Fruit fly (Drosophila melanogaster) whole organism: ENCODE data around the gene jp.

Experiments
- EcR ChIP-seq, 2 experiments: fragments of >200 bp; optimal IDR thresholded peaks; 2 replicates each; lab custom pipeline; 2017; ENCODE audit warnings: missing biosample characterization in 2 of 2, missing genetic modification characterization in 2 of 2, missing genetic modification reagents in 2 of 2
- pan ChIP-seq: fragments of >200 bp; optimal IDR thresholded peaks from 2 replicates; lab custom pipeline; 2017

- TF ChIP-seq pan (lab: Kevin White, UChicago): no peak
- TF ChIP-seq EcR (GFP tag; optimal IDR thresholded peaks at IDR 0.05; lab: Kevin White, UChicago): no peak
These were observed 46.6 kb upstream of the jp start, which contains the start of gene Trx2 for dm6 chr2L:9613006-9613690.
